Fruit fly (Drosophila melanogaster): Measurements from ENCODE around the gene byn.
A peak's percentile ranks its signal among the peaks of the same experiment; 100 is the strongest.

Gene byn

DNA sequence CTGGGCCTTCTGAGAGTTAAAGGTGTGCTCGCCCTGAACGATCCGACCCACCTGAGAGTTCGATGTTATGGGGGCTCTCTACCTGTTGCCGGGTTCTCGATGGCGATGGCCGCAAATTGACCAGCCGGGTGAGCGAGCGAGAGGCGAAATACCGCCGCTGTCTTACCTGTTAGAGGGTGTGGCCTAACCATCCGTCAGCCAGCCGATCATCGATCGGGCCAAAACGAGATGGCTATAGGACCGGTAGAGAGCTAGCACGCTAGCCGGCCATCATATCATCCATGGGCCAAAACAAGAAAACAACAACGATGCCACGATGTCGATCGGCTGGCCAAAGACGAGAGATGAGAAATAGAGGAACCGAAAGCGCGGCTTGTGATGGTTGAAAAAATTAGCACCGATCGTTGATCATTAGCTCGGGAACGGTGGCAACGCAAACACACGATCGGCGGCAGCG lies at the start of gene byn:
byn (plus strand) TSS at position 407 of the 457 bp plus-strand sequence.
- TF ChIP-seq CTCF (optimal IDR thresholded peaks at IDR 0.05): no peak
- no peak for TF ChIP-seq CG8478 (optimal IDR thresholded peaks at IDR 0.05)

DNA sequence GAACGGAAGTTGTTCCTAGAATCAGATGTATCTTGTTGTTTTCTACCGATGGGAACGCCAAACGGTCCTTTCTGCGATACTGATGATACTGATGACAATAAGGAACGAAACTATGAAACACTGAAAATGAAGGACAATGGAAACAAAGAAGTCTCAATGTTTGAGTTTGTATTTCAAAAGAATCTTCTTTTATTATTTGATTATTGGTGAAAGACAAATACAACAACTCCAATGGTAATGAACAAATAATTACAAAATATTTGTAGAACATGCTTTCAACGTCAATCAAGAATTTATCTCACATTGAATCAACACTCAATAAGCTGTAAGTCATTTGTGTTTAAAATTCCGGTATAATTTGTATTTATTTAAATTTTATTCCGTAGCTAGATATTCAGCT lies 48.7 kb upstream of the byn start, which contains the start of gene Sprn:
Sprn (plus strand) TSS at position 301 of the 400 bp plus-strand sequence.
- TF ChIP-seq CTCF (optimal IDR thresholded peaks at IDR 0.05) (no peak), CG8478 (optimal IDR thresholded peaks at IDR 0.05) (no peak)

DNA sequence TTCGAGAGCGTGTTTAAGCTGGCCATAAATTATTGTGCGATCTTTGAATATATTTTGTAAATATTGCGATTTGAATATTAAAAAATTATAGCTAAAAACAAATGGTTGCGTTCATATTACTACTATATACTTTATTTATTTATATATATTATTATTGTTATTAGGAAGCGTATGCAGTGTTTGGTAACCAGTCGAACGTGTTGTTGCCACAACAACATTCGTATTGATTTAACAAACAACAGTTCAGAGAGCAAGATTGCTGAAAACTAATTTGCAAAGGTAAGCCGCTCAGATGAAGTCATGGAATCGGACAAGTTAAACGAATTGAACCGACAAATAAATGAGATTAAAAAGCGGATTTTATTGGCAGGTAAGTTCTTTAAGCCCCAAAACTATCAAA lies 46.4 kb upstream of the byn start, which contains the start of gene CCDC151:
CCDC151 (plus strand) TSS at position 301 of the 400 bp plus-strand sequence.
- no peak for TF ChIP-seq CTCF (optimal IDR thresholded peaks at IDR 0.05)
- no peak for TF ChIP-seq CG8478 (optimal IDR thresholded peaks at IDR 0.05)

DNA sequence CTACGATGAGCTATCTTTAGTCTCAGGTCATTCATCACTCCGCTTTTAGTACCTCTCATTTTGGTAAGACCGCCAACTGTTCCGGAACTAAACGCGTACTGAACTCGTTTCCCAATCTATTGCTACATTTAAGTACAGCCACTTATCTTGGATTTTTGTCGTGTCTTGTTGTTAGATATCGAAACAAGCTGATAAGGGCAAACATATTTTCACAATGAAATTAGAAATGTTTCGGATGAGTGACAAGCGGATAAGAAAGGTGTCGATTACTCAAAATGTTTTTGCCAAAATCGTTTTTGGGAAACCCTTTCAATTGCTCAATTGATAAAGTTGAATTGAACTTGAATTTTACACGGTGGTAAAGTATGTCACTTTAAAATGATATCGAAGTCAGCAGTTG lies 38.6 kb upstream of the byn start, which contains the start of gene CG5897:
CG5897 (minus strand) TSS at position 101 of the 400 bp plus-strand sequence.
- TF ChIP-seq CTCF (optimal IDR thresholded peaks at IDR 0.05): no peak
- no peak for TF ChIP-seq CG8478 (optimal IDR thresholded peaks at IDR 0.05)

DNA sequence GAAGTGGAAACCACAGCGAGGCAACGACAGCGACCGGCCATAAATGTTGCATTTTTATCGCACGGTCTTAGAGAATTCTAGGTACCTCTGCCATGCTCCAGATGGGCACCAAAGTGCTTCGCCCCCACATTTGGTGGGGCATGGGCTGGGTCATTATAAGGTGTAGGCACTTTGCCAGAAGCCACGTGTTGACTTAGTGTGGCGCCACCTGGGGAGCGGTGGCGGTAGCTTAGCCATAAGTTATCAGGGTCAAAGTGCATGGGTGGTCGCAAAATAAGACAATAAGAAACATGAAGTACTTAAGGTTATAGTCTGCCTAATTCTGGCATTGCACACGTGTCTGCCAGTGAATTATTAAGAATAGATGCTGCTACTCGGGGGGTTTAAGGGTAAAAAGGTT lies 34.7 kb upstream of the byn start:
- peak; percentile 79 to 84 for TF ChIP-seq CTCF (optimal IDR thresholded peaks at IDR 0.05)
- TF ChIP-seq CG8478 (optimal IDR thresholded peaks at IDR 0.05): no peak

DNA sequence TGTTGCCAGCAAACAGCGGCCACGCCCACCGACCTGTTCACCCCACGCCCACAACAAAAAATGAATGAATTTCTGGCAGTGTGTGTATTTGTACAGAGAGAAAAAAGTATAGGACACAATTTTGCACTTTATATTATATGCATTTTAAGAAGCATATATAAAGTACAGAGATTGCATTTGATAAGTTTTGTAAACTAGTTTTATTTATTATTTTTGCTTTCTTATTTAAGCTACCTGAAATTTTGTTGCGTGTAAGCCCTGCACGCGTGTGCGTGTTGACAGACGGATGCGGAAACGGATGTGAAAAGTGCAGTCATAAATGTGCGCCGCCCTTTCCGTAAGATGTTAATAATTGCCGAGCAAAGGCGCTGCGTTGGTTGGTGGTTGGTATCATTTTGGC lies 30.7 kb upstream of the byn start:
- no peak for TF ChIP-seq CTCF (optimal IDR thresholded peaks at IDR 0.05)
- no peak for TF ChIP-seq CG8478 (optimal IDR thresholded peaks at IDR 0.05)

DNA sequence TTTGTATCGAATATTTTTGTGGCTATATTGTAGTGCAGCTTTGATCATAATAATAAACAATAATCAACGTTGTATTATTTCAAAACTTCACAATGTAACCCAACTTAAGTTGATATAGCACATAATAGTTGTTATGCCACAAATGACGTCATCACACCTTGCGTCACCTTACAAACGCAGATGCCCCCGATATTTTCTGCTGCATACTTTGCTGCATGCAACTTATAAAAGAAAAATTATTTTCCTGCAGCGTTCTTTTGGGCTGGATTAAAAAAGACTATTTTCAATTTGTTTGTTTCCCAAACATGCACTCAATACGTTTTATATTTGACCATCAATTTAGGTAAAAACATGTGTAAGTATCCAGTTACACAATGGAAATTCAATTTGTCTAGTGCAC lies 9.3 kb upstream of the byn start:
- no peak for TF ChIP-seq CG8478 (optimal IDR thresholded peaks at IDR 0.05)
- TF ChIP-seq CTCF (optimal IDR thresholded peaks at IDR 0.05): peak; percentile 28 to 44

DNA sequence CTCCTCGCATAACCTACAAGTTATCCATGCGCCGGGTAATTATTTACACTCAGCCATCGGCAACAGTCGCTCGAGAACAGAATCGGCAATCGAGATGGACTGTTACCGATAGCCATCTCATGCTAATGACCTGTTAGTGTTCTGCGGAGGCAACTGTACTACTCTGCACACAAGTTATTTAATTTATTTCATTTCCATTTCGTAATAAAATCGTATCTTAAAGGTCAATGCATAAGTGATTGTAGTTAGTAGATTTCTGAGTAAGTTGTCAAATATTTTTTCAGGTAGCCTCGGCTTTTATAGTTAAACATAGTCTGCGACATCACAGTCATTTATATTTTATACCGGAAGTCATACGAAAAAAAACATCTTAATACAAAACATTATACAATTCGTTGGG lies 6.3 kb upstream of the byn start, which contains the start of gene CG11588:
CG11588 (plus strand) TSS at position 301 of the 400 bp plus-strand sequence.
- no peak for TF ChIP-seq CTCF (optimal IDR thresholded peaks at IDR 0.05)
- TF ChIP-seq CG8478 (optimal IDR thresholded peaks at IDR 0.05): no peak

DNA sequence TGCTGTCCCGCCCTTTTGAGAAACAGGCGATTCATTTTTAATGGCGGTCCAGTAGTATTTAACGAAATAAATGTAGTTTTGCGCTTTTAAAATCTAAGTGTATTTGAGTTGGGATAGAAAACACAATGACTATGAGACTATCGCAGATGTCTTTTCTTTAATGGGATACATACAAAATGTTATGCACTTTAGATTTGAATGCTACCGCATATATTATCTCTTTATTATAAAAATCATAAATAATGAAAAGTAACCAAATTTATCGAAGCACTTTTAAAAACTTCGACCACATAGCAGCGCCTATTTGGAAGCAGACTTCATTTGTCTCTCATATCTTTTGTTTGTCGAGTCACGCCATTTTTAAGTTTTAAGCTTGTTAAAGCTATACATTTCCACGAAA lies 2.8 kb upstream of the byn start, which contains the start of gene SdhAL:
SdhAL (minus strand) TSS at position 101 of the 400 bp plus-strand sequence.
- TF ChIP-seq CTCF (optimal IDR thresholded peaks at IDR 0.05) (no peak), CG8478 (optimal IDR thresholded peaks at IDR 0.05) (no peak)

DNA sequence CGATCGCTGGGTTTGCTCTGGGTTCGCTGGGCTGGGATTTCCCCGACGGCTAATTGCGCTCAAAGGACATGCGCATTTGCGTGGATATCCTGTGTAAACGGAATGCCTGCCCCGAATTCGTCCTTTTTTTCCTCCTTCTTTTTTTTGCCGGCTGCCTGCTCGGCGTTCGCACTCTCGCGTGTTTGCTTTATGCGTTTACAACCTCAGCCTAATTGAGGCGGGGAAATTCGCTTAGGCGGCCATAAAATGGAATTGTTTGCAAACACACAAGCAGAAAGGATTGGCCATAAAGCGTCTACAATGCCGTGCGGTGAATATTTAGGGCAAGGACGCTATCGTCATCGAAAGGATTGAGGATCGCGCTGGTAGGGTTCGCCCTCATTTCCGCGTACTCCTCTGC lies 2.1 kb upstream of the byn start:
- TF ChIP-seq CTCF (optimal IDR thresholded peaks at IDR 0.05): no peak
- no peak for TF ChIP-seq CG8478 (optimal IDR thresholded peaks at IDR 0.05)

DNA sequence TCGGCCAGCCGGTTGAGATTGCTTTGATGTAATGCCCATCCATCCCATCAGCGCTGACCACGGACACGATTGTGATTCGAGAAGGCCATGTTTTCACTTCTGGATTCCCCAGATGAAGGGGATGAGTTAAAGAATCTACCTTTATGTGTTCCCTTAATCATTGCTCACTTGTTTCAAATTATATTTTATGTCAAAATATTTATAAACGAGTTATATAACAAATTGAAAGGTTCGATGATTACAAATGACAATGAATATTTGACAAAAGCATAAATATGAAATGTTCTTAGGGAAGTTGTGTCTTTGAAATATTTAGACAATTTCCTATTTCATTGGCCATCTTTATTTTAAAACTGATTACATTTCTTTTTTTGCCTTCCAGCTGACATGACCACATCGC lies 4.1 kb downstream of the byn start:
- no peak for TF ChIP-seq CG8478 (optimal IDR thresholded peaks at IDR 0.05)
- no peak for TF ChIP-seq CTCF (optimal IDR thresholded peaks at IDR 0.05)

DNA sequence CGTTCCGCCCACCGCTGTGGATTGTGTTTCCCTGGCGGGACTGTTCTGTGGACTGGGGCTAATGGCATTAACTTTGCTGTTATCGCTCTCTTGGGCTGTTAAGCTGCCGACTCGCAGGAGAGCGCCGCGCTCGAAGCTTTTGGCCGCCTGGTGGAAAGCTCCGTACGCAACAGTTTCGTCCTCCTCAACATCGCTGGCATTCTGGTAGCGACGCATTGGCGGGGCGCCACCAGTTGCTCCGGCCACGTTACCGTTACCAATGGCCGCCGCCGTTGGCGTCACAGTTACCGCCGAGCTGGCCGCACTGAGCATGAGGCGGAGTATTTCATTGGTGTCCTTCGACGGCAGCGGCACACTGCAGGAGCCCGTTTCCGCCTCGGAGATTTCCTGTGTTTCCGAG lies 9.8 kb downstream of the byn start:
- TF ChIP-seq CTCF (optimal IDR thresholded peaks at IDR 0.05): no peak
- no peak for TF ChIP-seq CG8478 (optimal IDR thresholded peaks at IDR 0.05)

DNA sequence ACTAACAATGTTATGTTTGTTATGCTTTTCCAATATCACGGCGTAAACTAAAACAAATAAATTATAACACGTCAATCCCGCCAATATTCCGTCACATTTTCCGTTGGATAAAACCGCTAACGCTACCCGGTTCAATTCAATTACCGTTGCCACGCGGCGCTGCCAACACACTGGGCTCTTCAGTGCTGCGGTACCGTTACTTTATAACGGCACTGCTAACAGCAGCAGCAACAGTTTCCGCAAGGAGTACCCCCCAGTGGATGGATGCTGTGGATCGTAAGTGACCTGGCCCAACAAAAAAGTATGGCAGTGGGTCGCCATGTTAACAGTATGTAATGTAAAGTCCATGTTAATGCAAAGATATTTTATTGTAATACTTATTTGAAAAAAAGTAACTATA lies 11.2 kb downstream of the byn start, which contains the start of gene CG44837:
CG44837 (minus strand) TSS at position 157 of the 400 bp plus-strand sequence.
- no peak for TF ChIP-seq CG8478 (optimal IDR thresholded peaks at IDR 0.05)
- no peak for TF ChIP-seq CTCF (optimal IDR thresholded peaks at IDR 0.05)

DNA sequence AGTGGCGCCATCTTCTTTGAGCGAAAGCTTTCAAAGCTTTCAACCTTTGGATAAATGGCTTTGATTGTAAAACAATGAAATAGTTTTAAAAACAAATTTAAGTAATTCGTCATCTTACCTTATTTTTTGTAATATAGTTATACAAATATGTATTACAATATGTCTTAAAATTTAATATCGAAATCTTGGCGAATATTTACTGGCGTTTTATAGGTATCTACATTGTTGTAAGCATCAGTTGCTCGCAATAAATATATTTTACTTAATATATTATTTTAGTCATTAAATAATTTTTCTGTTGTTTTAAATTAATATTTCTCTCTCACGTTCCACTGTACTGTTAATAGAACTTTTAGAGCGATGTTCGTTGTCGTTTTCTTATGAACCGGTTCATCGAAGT lies 14.1 kb downstream of the byn start, which contains the start of gene Rpt4R:
Rpt4R (plus strand) TSS at position 301 of the 400 bp plus-strand sequence.
- TF ChIP-seq CG8478 (optimal IDR thresholded peaks at IDR 0.05): no peak
- no peak for TF ChIP-seq CTCF (optimal IDR thresholded peaks at IDR 0.05)

DNA sequence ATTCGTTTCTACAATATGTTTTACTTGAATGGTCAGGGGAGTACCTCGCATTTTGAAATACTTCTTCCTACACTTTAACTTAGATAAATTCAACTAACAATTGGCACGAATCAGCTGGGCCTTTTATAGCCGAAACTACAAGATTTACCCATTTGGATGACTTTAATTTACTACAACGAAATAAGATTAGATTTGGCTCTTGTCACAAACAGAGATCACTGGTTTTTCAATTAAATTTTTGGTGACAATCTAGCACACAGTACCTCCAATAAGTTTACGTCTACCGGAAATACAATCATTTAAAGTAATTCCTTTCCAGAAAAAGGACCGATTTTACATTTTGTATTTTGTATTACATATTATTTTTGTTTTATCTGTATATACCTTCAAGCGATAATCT lies 17.3 kb downstream of the byn start, which contains the start of gene CG5883:
CG5883 (minus strand) TSS at position 101 of the 400 bp plus-strand sequence.
- no peak for TF ChIP-seq CG8478 (optimal IDR thresholded peaks at IDR 0.05)
- TF ChIP-seq CTCF (optimal IDR thresholded peaks at IDR 0.05): no peak

DNA sequence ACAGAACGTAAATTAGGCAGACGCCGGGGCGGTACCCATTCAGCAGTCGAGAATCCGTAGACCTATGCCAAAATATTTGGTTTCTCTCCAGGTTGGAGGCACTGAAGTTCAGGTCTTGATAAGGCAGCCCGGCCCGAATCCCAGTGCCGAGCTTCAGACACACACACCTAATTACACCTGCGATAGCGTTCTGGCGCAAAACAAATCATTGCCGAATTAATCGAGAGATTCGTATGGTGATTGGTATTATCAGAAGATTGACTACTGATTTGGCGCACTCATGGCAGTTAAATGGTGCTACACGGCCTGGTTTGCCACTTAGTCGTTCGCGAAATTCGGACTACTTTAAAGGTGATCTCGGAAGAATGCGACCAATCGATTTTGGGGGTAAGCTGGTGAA lies 19.9 kb downstream of the byn start, which contains the start of gene CG7252:
CG7252 (plus strand) TSS at position 319 of the 400 bp plus-strand sequence.
- TF ChIP-seq CG8478 (optimal IDR thresholded peaks at IDR 0.05) (no peak), CTCF (optimal IDR thresholded peaks at IDR 0.05) (no peak)

Measured in S2 (cell line).